Worm (Caenorhabditis elegans) whole organism, young adult: ENCODE results near the gene R107.2.

Source experiments
- B0261.1 ChIP-seq: sonication (generic microtip); optimal IDR thresholded peaks from 2 replicates; lab custom pipeline; 2016; ENCODE audit warnings: mild to moderate bottlenecking, missing genetic modification characterization, moderate library complexity, missing compliant biosample characterization
- B0336.3 ChIP-seq: fragments of 200-800 bp; sonication (Bioruptor generic); IDR thresholded peaks from 2 replicates; pipeline ENCODE4 v1.3.6; 2022; ENCODE audit warnings: missing genetic modification characterization, missing compliant biosample characterization
- C06A6.2 ChIP-seq: fragments of 200-800 bp; sonication (Bioruptor generic); conservative IDR thresholded peaks from 2 replicates; pipeline ENCODE4 v1.3.6; 2022; ENCODE audit warnings: missing genetic modification characterization, missing compliant biosample characterization
- C17E4.6 ChIP-seq: fragments of 200-800 bp; sonication (Bioruptor generic); IDR thresholded peaks from 2 replicates; pipeline ENCODE4 v1.3.6; 2022; ENCODE audit warnings: missing genetic modification reagents, missing genetic modification characterization, missing compliant biosample characterization
- F10E7.11 ChIP-seq: sonication (generic microtip); optimal IDR thresholded peaks from 2 replicates; lab custom pipeline; 2017; ENCODE audit warnings: mild to moderate bottlenecking, missing genetic modification characterization, moderate library complexity, missing compliant biosample characterization
- F22D6.2 ChIP-seq: sonication (generic microtip); optimal IDR thresholded peaks from 2 replicates; lab custom pipeline; 2016; ENCODE audit warnings: mild to moderate bottlenecking, missing genetic modification characterization, missing compliant biosample characterization
- F49E8.2 ChIP-seq: sonication (generic microtip); optimal IDR thresholded peaks from 3 replicates; lab custom pipeline; 2017; ENCODE audit warnings: missing genetic modification characterization, mild to moderate bottlenecking, missing compliant biosample characterization, antibody characterized with exemption, moderate library complexity; ENCODE audit not compliant: insufficient read depth
- F52B5.7 ChIP-seq: sonication (generic microtip); optimal IDR thresholded peaks from 2 replicates; lab custom pipeline; 2016; ENCODE audit warnings: mild to moderate bottlenecking, missing genetic modification characterization, missing compliant biosample characterization
- F55B11.4 ChIP-seq: sonication (generic microtip); optimal IDR thresholded peaks from 2 replicates; lab custom pipeline; 2016; ENCODE audit warnings: missing compliant biosample characterization, missing genetic modification characterization, borderline replicate concordance; ENCODE audit not compliant: insufficient read depth
- T07F8.4 ChIP-seq: sonication (generic microtip); optimal IDR thresholded peaks from 2 replicates; lab custom pipeline; 2016; ENCODE audit warnings: mild to moderate bottlenecking, missing genetic modification characterization, moderate library complexity, missing compliant biosample characterization
- Y53G8AR.9 ChIP-seq: fragments of 200-800 bp; sonication (Bioruptor generic); conservative IDR thresholded peaks from 2 replicates; pipeline ENCODE4 v1.3.6; 2022; ENCODE audit warnings: missing genetic modification reagents, missing genetic modification characterization, missing compliant biosample characterization
- Y67H2A.10 ChIP-seq: fragments of 200-800 bp; sonication (Bioruptor generic); conservative IDR thresholded peaks from 2 replicates; pipeline ENCODE4 v1.3.6; 2022; ENCODE audit warnings: missing genetic modification reagents, missing genetic modification characterization, missing compliant biosample characterization
- aptf-3 ChIP-seq: fragments of 200-800 bp; sonication (Bioruptor generic); IDR thresholded peaks from 2 replicates; pipeline ENCODE4 v1.3.6; 2022; ENCODE audit warnings: missing genetic modification characterization, missing compliant biosample characterization
- atf-7 ChIP-seq: sonication (generic microtip); optimal IDR thresholded peaks from 2 replicates; lab custom pipeline; 2017; ENCODE audit warnings: mild to moderate bottlenecking, missing genetic modification characterization, missing compliant biosample characterization
- attf-5 ChIP-seq: fragments of 200-800 bp; sonication (Bioruptor generic); optimal IDR thresholded peaks from 2 replicates; lab custom pipeline; 2018; ENCODE audit warnings: mild to moderate bottlenecking, missing genetic modification characterization, missing compliant biosample characterization
- bed-1 ChIP-seq: fragments of 200-800 bp; sonication (Bioruptor generic); IDR thresholded peaks from 2 replicates; pipeline ENCODE4 v1.3.6; 2022; ENCODE audit warnings: missing genetic modification reagents, missing genetic modification characterization, missing compliant biosample characterization
- ceh-27 ChIP-seq: fragments of 200-800 bp; sonication (Bioruptor generic); optimal IDR thresholded peaks from 2 replicates; lab custom pipeline; 2018; ENCODE audit warnings: mild to moderate bottlenecking, missing genetic modification characterization, moderate library complexity, missing compliant biosample characterization
- ceh-91 ChIP-seq: fragments of 200-800 bp; sonication (Bioruptor generic); IDR thresholded peaks from 2 replicates; pipeline ENCODE4 v1.3.6; 2022; ENCODE audit warnings: missing genetic modification reagents, missing genetic modification characterization, missing compliant biosample characterization
- dpff-1 ChIP-seq: sonication (generic microtip); optimal IDR thresholded peaks from 2 replicates; lab custom pipeline; 2017; ENCODE audit warnings: mild to moderate bottlenecking, missing genetic modification characterization, missing compliant biosample characterization
- dpl-1 ChIP-seq: fragments of 150-350 bp; optimal IDR thresholded peaks from 2 replicates; lab custom pipeline; 2014; ENCODE audit warnings: missing biosample characterization, missing genetic modification reagents, missing genetic modification characterization
- egl-18 ChIP-seq: fragments of 200-800 bp; sonication (Bioruptor generic); IDR thresholded peaks from 2 replicates; pipeline ENCODE4 v1.3.6; 2022; ENCODE audit warnings: missing genetic modification reagents, missing genetic modification characterization, missing compliant biosample characterization
- egrh-3 ChIP-seq: fragments of 200-800 bp; sonication (Bioruptor generic); IDR thresholded peaks from 2 replicates; pipeline ENCODE4 v1.3.6; 2022; ENCODE audit warnings: missing genetic modification reagents, missing genetic modification characterization, missing compliant biosample characterization
- ets-4 ChIP-seq: fragments of 200-800 bp; sonication (Bioruptor generic); optimal IDR thresholded peaks from 2 replicates; lab custom pipeline; 2018; ENCODE audit warnings: mild to moderate bottlenecking, missing genetic modification characterization, missing compliant biosample characterization
- hlh-26 ChIP-seq: fragments of 200-800 bp; sonication (Bioruptor generic); conservative IDR thresholded peaks from 2 replicates; pipeline ENCODE4 v1.3.6; 2022; ENCODE audit warnings: missing genetic modification reagents, missing genetic modification characterization, missing compliant biosample characterization
- let-607 ChIP-seq, 2 experiments: fragments of 200-800 bp in 1 of 2; sonication (Bioruptor generic) in 1 of 2; sonication (generic microtip) in 1 of 2; optimal IDR thresholded peaks; 2 replicates each; lab custom pipeline; 2016 to 2018; ENCODE audit warnings: mild to moderate bottlenecking in 2 of 2, missing compliant biosample characterization in 2 of 2, missing genetic modification characterization in 2 of 2, moderate library complexity in 2 of 2, missing genotype in 1 of 2
- lin-35 ChIP-seq, 3 experiments: fragments of 150-350 bp in 2 of 3; sonication (generic microtip) in 1 of 3; optimal IDR thresholded peaks; 2 replicates each; lab custom pipeline; 2014 to 2018; ENCODE audit warnings: missing biosample characterization in 3 of 3, missing genetic modification characterization in 3 of 3, missing genetic modification reagents in 3 of 3
- lin-40 ChIP-seq: sonication (generic microtip); optimal IDR thresholded peaks from 2 replicates; lab custom pipeline; 2016; ENCODE audit warnings: missing genetic modification characterization, mild to moderate bottlenecking, missing compliant biosample characterization, missing genotype, missing genetic modification reagents
- lir-1 ChIP-seq: fragments of 200-800 bp; sonication (Bioruptor generic); conservative IDR thresholded peaks from 2 replicates; pipeline ENCODE4 v1.3.6; 2022; ENCODE audit warnings: missing genetic modification reagents, missing genetic modification characterization, missing compliant biosample characterization
- lsl-1 ChIP-seq: fragments of 200-800 bp; sonication (Bioruptor generic); optimal IDR thresholded peaks from 2 replicates; lab custom pipeline; 2018; ENCODE audit warnings: mild to moderate bottlenecking, missing genetic modification characterization, moderate library complexity, missing compliant biosample characterization
- madf-3 ChIP-seq: fragments of 200-800 bp; sonication (Bioruptor generic); IDR thresholded peaks from 2 replicates; pipeline ENCODE4 v1.3.6; 2022; ENCODE audit warnings: missing genetic modification reagents, missing genetic modification characterization, missing compliant biosample characterization
- madf-8 ChIP-seq: fragments of 200-800 bp; sonication (Bioruptor generic); conservative IDR thresholded peaks from 2 replicates; pipeline ENCODE4 v1.3.6; 2022; ENCODE audit warnings: missing genetic modification reagents, missing genetic modification characterization, missing compliant biosample characterization
- mcd-1 ChIP-seq: fragments of 200-800 bp; sonication (Bioruptor generic); IDR thresholded peaks from 2 replicates; pipeline ENCODE4 v1.3.6; 2022; ENCODE audit warnings: missing genetic modification reagents, missing genetic modification characterization, missing compliant biosample characterization
- mes-4 ChIP-seq: sonication (generic microtip); optimal IDR thresholded peaks from 2 replicates; lab custom pipeline; 2016; ENCODE audit warnings: missing genotype, missing genetic modification characterization, missing compliant biosample characterization
- nfyb-1 ChIP-seq: fragments of 200-800 bp; sonication (Bioruptor generic); IDR thresholded peaks from 2 replicates; pipeline ENCODE4 v1.3.6; 2022; ENCODE audit warnings: missing genetic modification reagents, missing genetic modification characterization, missing compliant biosample characterization
- nhr-120 ChIP-seq: fragments of 200-800 bp; sonication (Bioruptor generic); IDR thresholded peaks from 2 replicates; pipeline ENCODE4 v1.3.6; 2022; ENCODE audit warnings: missing genetic modification characterization, missing compliant biosample characterization
- nhr-90 ChIP-seq: sonication (generic microtip); optimal IDR thresholded peaks from 2 replicates; lab custom pipeline; 2016; ENCODE audit warnings: missing genotype, mild to moderate bottlenecking, missing genetic modification characterization, missing compliant biosample characterization
- pbrm-1 ChIP-seq: fragments of 200-800 bp; sonication (Bioruptor generic); IDR thresholded peaks from 2 replicates; pipeline ENCODE4 v1.3.6; 2022; ENCODE audit warnings: missing genetic modification reagents, missing genetic modification characterization, missing compliant biosample characterization
- pha-4 ChIP-seq: fragments of 150-350 bp; sonication (generic microtip); optimal IDR thresholded peaks from 2 replicates; lab custom pipeline; 2014; ENCODE audit warnings: missing biosample characterization, missing genetic modification reagents, missing genetic modification characterization
- rcor-1 ChIP-seq: fragments of 200-800 bp; sonication (Bioruptor generic); IDR thresholded peaks from 2 replicates; pipeline ENCODE4 v1.3.6; 2022; ENCODE audit warnings: missing genetic modification reagents, missing genetic modification characterization, missing compliant biosample characterization
- repo-1 ChIP-seq: sonication (generic microtip); optimal IDR thresholded peaks from 2 replicates; lab custom pipeline; 2017; ENCODE audit warnings: mild to moderate bottlenecking, missing genetic modification characterization, missing compliant biosample characterization
- rpc-1 ChIP-seq, 2 experiments: fragments of 150-350 bp in 1 of 2; sonication (generic microtip) in 1 of 2; optimal IDR thresholded peaks; 2 replicates each; lab custom pipeline; 2014 to 2018; ENCODE audit warnings: missing biosample characterization in 1 of 2, missing genetic modification characterization in 1 of 2, missing genetic modification reagents in 1 of 2, missing genotype in 1 of 2
- snpc-1.1 ChIP-seq: sonication (generic microtip); optimal IDR thresholded peaks from 2 replicates; lab custom pipeline; 2017; ENCODE audit warnings: missing genetic modification characterization, mild to moderate bottlenecking, missing compliant biosample characterization, antibody characterized with exemption, moderate library complexity, missing genotype, missing genetic modification reagents; ENCODE audit not compliant: insufficient read depth
- sptf-2 ChIP-seq: fragments of 200-800 bp; sonication (Bioruptor generic); optimal IDR thresholded peaks from 2 replicates; lab custom pipeline; 2018; ENCODE audit warnings: mild to moderate bottlenecking, missing genetic modification characterization, missing compliant biosample characterization
- tbp1 ChIP-seq: fragments of 200-800 bp; sonication (Bioruptor generic); optimal IDR thresholded peaks from 2 replicates; lab custom pipeline; 2018; ENCODE audit warnings: mild to moderate bottlenecking, missing genetic modification characterization, missing compliant biosample characterization
- tlf-1 ChIP-seq: fragments of 200-800 bp; sonication (Bioruptor generic); optimal IDR thresholded peaks from 2 replicates; lab custom pipeline; 2018; ENCODE audit warnings: mild to moderate bottlenecking, missing genetic modification characterization, missing compliant biosample characterization
- zfh-2 ChIP-seq: fragments of 200-800 bp; sonication (Bioruptor generic); conservative IDR thresholded peaks from 2 replicates; pipeline ENCODE4 v1.3.6; 2022; ENCODE audit warnings: missing genetic modification reagents, missing genetic modification characterization, missing compliant biosample characterization
- ztf-18 ChIP-seq: sonication (generic microtip); optimal IDR thresholded peaks from 2 replicates; lab custom pipeline; 2016; ENCODE audit warnings: missing genotype, mild to moderate bottlenecking, missing genetic modification characterization, missing compliant biosample characterization
- ztf-25 ChIP-seq: fragments of 200-800 bp; sonication (Bioruptor generic); IDR thresholded peaks from 2 replicates; pipeline ENCODE4 v1.3.6; 2022; ENCODE audit warnings: missing genetic modification reagents, missing genetic modification characterization, missing compliant biosample characterization
- ztf-3 ChIP-seq: fragments of 200-800 bp; sonication (Bioruptor generic); optimal IDR thresholded peaks from 2 replicates; lab custom pipeline; 2018; ENCODE audit warnings: mild to moderate bottlenecking, missing genetic modification characterization, missing compliant biosample characterization

Gene R107.2

ce11 chrIII:9060267-9060666, 14.5 kb upstream of the R107.2 start (continued):
- TF ChIP-seq B0336.3 (GFP tag; lab: Robert Waterston, UW) = peak; percentile 74; the same call in 1 of the 2 replicates
- no peak for TF ChIP-seq sptf-2 (GFP tag; lab: Kevin White, UChicago)
- TF ChIP-seq pha-4 (tag; lab: Kevin White, UChicago) = no peak
- TF ChIP-seq bed-1 (GFP tag; lab: Robert Waterston, UW) = no peak
- no peak; the same call in 1 of the 2 replicates for TF ChIP-seq mcd-1
- peak; percentile 80 for TF ChIP-seq repo-1
- TF ChIP-seq nhr-120 (GFP tag; lab: Robert Waterston, UW) = no peak
- peak; percentile 4 for TF ChIP-seq mes-4 (tag; lab: Kevin White, UChicago)
- peak; percentile 3 for TF ChIP-seq ztf-18 (tag; lab: Kevin White, UChicago)
- TF ChIP-seq ztf-25 = no peak
- no peak for TF ChIP-seq let-607 (tag; optimal IDR thresholded peaks at IDR 0.05; lab: Kevin White, UChicago)
- no peak for TF ChIP-seq zfh-2 (GFP tag; lab: Robert Waterston, UW)
- TF ChIP-seq ztf-3 (GFP tag; lab: Kevin White, UChicago) = no peak
- TF ChIP-seq ets-4 (GFP tag; lab: Kevin White, UChicago) = no peak
- TF ChIP-seq nfyb-1 (GFP tag; lab: Robert Waterston, UW) = peak; percentile 79
- no peak for TF ChIP-seq egrh-3
- TF ChIP-seq hlh-26 (GFP tag; lab: Robert Waterston, UW) = no peak
- TF ChIP-seq F22D6.2 = no peak
- TF ChIP-seq atf-7 (tag; lab: Kevin White, UChicago) = peak; percentile 75
- no peak for TF ChIP-seq lin-35 (GFP tag; optimal IDR thresholded peaks at IDR 0.05; lab: Kevin White, UChicago)
- TF ChIP-seq F55B11.4 (tag; lab: Kevin White, UChicago) = no peak
- TF ChIP-seq lsl-1 (GFP tag; lab: Kevin White, UChicago) = no peak
- TF ChIP-seq Y53G8AR.9 (GFP tag; lab: Robert Waterston, UW) = peak; percentile 91
- TF ChIP-seq rcor-1 (GFP tag; lab: Robert Waterston, UW) = no peak
- no peak for TF ChIP-seq rpc-1 (optimal IDR thresholded peaks at IDR 0.05; lab: Kevin White, UChicago)
- no peak for TF ChIP-seq rpc-1 (tag; optimal IDR thresholded peaks at IDR 0.05; lab: Kevin White, UChicago)
- TF ChIP-seq C06A6.2 (GFP tag; lab: Robert Waterston, UW) = no peak
- no peak for TF ChIP-seq dpff-1 (tag; lab: Kevin White, UChicago)
- TF ChIP-seq lir-1 = no peak
- no peak for TF ChIP-seq lin-40
- no peak for TF ChIP-seq tbp1 (GFP tag; lab: Kevin White, UChicago)
- no peak for TF ChIP-seq F49E8.2 (tag; lab: Kevin White, UChicago)
- no peak for TF ChIP-seq aptf-3 (GFP tag; lab: Robert Waterston, UW)
- TF ChIP-seq Y67H2A.10 = no peak
- no peak for TF ChIP-seq ceh-91 (GFP tag; lab: Robert Waterston, UW)
- no peak for TF ChIP-seq T07F8.4 (tag; lab: Kevin White, UChicago)
- peak; percentile 73 for TF ChIP-seq tlf-1 (GFP tag; lab: Kevin White, UChicago)
- no peak for TF ChIP-seq B0261.1 (tag; lab: Kevin White, UChicago)
- peak; percentile 77 for TF ChIP-seq madf-3 (GFP tag; lab: Robert Waterston, UW)
- TF ChIP-seq nhr-90 (tag; lab: Kevin White, UChicago) = peak; percentile 25
- TF ChIP-seq egl-18 = no peak
- no peak for TF ChIP-seq ceh-27
- no peak for TF ChIP-seq dpl-1 (GFP tag; lab: Kevin White, UChicago)
- TF ChIP-seq F10E7.11 (tag; lab: Kevin White, UChicago) = no peak
- no peak for TF ChIP-seq F52B5.7 (tag; lab: Kevin White, UChicago)
- TF ChIP-seq pbrm-1 (GFP tag; lab: Robert Waterston, UW) = peak; percentile 58; the same call in 1 of the 2 replicates
- no peak for TF ChIP-seq attf-5 (GFP tag; lab: Kevin White, UChicago)
- TF ChIP-seq C17E4.6 (GFP tag; lab: Robert Waterston, UW) = no peak
- TF ChIP-seq madf-8 (GFP tag; lab: Robert Waterston, UW) = no peak
- no peak for TF ChIP-seq snpc-1.1 (tag; lab: Kevin White, UChicago)
